Fruit fly (Drosophila melanogaster) whole organism, prepupa: ENCODE data around the gene sqz.

Experiments used
- CG10631 ChIP-seq: fragments of 200-800 bp; sonication (Bioruptor generic); optimal IDR thresholded peaks from 2 replicates; lab custom pipeline; 2016; ENCODE audit warnings: missing biosample characterization, missing genetic modification characterization
- CG11294 ChIP-seq: fragments of 200-800 bp; sonication (Bioruptor generic); IDR thresholded peaks from 2 replicates; pipeline ENCODE4 v1.3.6; 2022; ENCODE audit warnings: missing biosample characterization, missing genetic modification characterization
- CG11902 ChIP-seq: fragments of 200-800 bp; sonication (Bioruptor generic); optimal IDR thresholded peaks from 3 replicates; lab custom pipeline; 2016; ENCODE audit warnings: missing biosample characterization, missing genetic modification characterization
- CG15336 ChIP-seq: fragments of 200-800 bp; sonication (Bioruptor generic); IDR thresholded peaks from 2 replicates; pipeline ENCODE4 v1.3.6; 2022; ENCODE audit warnings: missing biosample characterization, missing genetic modification characterization
- CG1621 ChIP-seq: fragments of 200-800 bp; sonication (Bioruptor generic); optimal IDR thresholded peaks from 3 replicates; lab custom pipeline; 2018; ENCODE audit warnings: missing biosample characterization, mild to moderate bottlenecking, missing genetic modification characterization
- CG16779 ChIP-seq: fragments of 200-800 bp; sonication (Bioruptor generic); optimal IDR thresholded peaks from 3 replicates; lab custom pipeline; 2017; ENCODE audit warnings: missing biosample characterization, mild to moderate bottlenecking, missing genetic modification characterization
- CG3032 ChIP-seq: fragments of 200-800 bp; optimal IDR thresholded peaks from 2 replicates; lab custom pipeline; 2019; ENCODE audit warnings: missing biosample characterization, mild to moderate bottlenecking, missing genetic modification characterization, moderate library complexity
- CG31627 ChIP-seq: fragments of 200-800 bp; sonication (Bioruptor generic); optimal IDR thresholded peaks from 3 replicates; lab custom pipeline; 2016; ENCODE audit warnings: missing biosample characterization, missing genetic modification characterization
- CG32006 ChIP-seq: fragments of 200-800 bp; sonication (Bioruptor generic); optimal IDR thresholded peaks from 3 replicates; lab custom pipeline; 2017; ENCODE audit warnings: missing biosample characterization, mild to moderate bottlenecking, missing genetic modification characterization
- CG34406 ChIP-seq: fragments of 200-800 bp; sonication (Bioruptor generic); optimal IDR thresholded peaks from 3 replicates; lab custom pipeline; 2016; ENCODE audit warnings: missing biosample characterization, missing genetic modification characterization
- CG3919 ChIP-seq: fragments of 200-800 bp; sonication (Bioruptor generic); optimal IDR thresholded peaks from 3 replicates; lab custom pipeline; 2016; ENCODE audit warnings: missing biosample characterization, missing genetic modification characterization
- CG4318 ChIP-seq: fragments of 200-800 bp; sonication (Bioruptor generic); optimal IDR thresholded peaks from 3 replicates; lab custom pipeline; 2017; ENCODE audit warnings: missing biosample characterization, mild to moderate bottlenecking, missing genetic modification characterization
- CG6276 ChIP-seq: fragments of 200-800 bp; sonication (Bioruptor generic); optimal IDR thresholded peaks from 2 replicates; lab custom pipeline; 2017; ENCODE audit warnings: missing biosample characterization, mild to moderate bottlenecking, missing genetic modification characterization
- CG6792 ChIP-seq: fragments of 200-800 bp; sonication (Bioruptor generic); optimal IDR thresholded peaks from 3 replicates; lab custom pipeline; 2016; ENCODE audit warnings: missing biosample characterization, missing genetic modification characterization
- CG6808 ChIP-seq: fragments of 200-800 bp; sonication (Bioruptor generic); optimal IDR thresholded peaks from 3 replicates; lab custom pipeline; 2017; ENCODE audit warnings: missing biosample characterization, missing genetic modification characterization, mild to moderate bottlenecking, moderate library complexity, missing genetic modification reagents
- CG7368 ChIP-seq: fragments of 200-800 bp; sonication (Bioruptor generic); optimal IDR thresholded peaks from 3 replicates; lab custom pipeline; 2016; ENCODE audit warnings: missing biosample characterization, missing genetic modification characterization
- CG8319 ChIP-seq: fragments of 200-800 bp; sonication (Bioruptor generic); optimal IDR thresholded peaks from 3 replicates; lab custom pipeline; 2016; ENCODE audit warnings: missing biosample characterization, missing genetic modification characterization
- CG8632 ChIP-seq: fragments of 200-800 bp; sonication (Bioruptor generic); optimal IDR thresholded peaks from 3 replicates; lab custom pipeline; 2016; ENCODE audit warnings: missing biosample characterization, missing genetic modification characterization
- CG9139 ChIP-seq: fragments of 200-800 bp; sonication (Bioruptor generic); optimal IDR thresholded peaks from 3 replicates; lab custom pipeline; 2017; ENCODE audit warnings: missing biosample characterization, mild to moderate bottlenecking, missing genetic modification characterization
- Eip75B ChIP-seq: fragments of 200-800 bp; sonication (Bioruptor generic); optimal IDR thresholded peaks from 3 replicates; lab custom pipeline; 2016; ENCODE audit warnings: missing biosample characterization, missing genetic modification characterization
- Eip78C ChIP-seq: fragments of 200-800 bp; sonication (Bioruptor generic); peaks from one replicate; lab custom pipeline; 2016; ENCODE audit warnings: missing biosample characterization, missing genetic modification characterization
- Eip93F ChIP-seq: fragments of 200-800 bp; sonication (Bioruptor generic); optimal IDR thresholded peaks from 2 replicates; lab custom pipeline; 2016; ENCODE audit warnings: missing biosample characterization, mild to moderate bottlenecking, missing genetic modification characterization
- Ets96B ChIP-seq: fragments of 200-800 bp; optimal IDR thresholded peaks from 2 replicates; lab custom pipeline; 2019; ENCODE audit warnings: missing biosample characterization, mild to moderate bottlenecking, missing genetic modification characterization, moderate library complexity
- Gug ChIP-seq: fragments of 200-800 bp; sonication (Bioruptor generic); IDR thresholded peaks from 2 replicates; pipeline ENCODE4 v1.3.6; 2022; ENCODE audit warnings: missing biosample characterization, missing genetic modification characterization
- Hr38 ChIP-seq: sonication (Bioruptor generic); optimal IDR thresholded peaks from 2 replicates; lab custom pipeline; 2016; ENCODE audit warnings: missing biosample characterization, missing genetic modification characterization
- Hr39 ChIP-seq: fragments of 200-800 bp; sonication (Bioruptor generic); optimal IDR thresholded peaks from 2 replicates; lab custom pipeline; 2016; ENCODE audit warnings: missing biosample characterization, missing genetic modification characterization
- Hr4 ChIP-seq: fragments of 200-800 bp; sonication (Bioruptor generic); optimal IDR thresholded peaks from 3 replicates; lab custom pipeline; 2016; ENCODE audit warnings: missing biosample characterization, missing genetic modification characterization
- OdsH ChIP-seq: fragments of 200-800 bp; sonication (Bioruptor generic); optimal IDR thresholded peaks from 3 replicates; lab custom pipeline; 2016; ENCODE audit warnings: missing biosample characterization, missing genetic modification characterization
- Smox ChIP-seq: fragments of 200-800 bp; sonication (Bioruptor generic); optimal IDR thresholded peaks from 3 replicates; lab custom pipeline; 2016; ENCODE audit warnings: missing biosample characterization, missing genetic modification characterization
- Sox102F ChIP-seq: fragments of 200-800 bp; sonication (Bioruptor generic); optimal IDR thresholded peaks from 2 replicates; lab custom pipeline; 2016; ENCODE audit warnings: missing biosample characterization, mild to moderate bottlenecking, missing genetic modification characterization
- Sox14 ChIP-seq: fragments of 200-800 bp; sonication (Bioruptor generic); optimal IDR thresholded peaks from 3 replicates; lab custom pipeline; 2016; ENCODE audit warnings: missing biosample characterization, missing genetic modification characterization
- acj6 ChIP-seq: fragments of 200-800 bp; sonication (Bioruptor generic); optimal IDR thresholded peaks from 3 replicates; lab custom pipeline; 2016; ENCODE audit warnings: missing biosample characterization, missing genetic modification characterization
- cyc ChIP-seq: fragments of 200-800 bp; sonication (Bioruptor generic); optimal IDR thresholded peaks from 3 replicates; lab custom pipeline; 2016; ENCODE audit warnings: missing biosample characterization, missing genetic modification characterization
- dac ChIP-seq: fragments of 200-800 bp; sonication (Bioruptor generic); optimal IDR thresholded peaks from 2 replicates; lab custom pipeline; 2017; ENCODE audit warnings: missing biosample characterization, mild to moderate bottlenecking, missing genetic modification characterization
- dsx ChIP-seq: fragments of 200-800 bp; optimal IDR thresholded peaks from 3 replicates; lab custom pipeline; 2019; ENCODE audit warnings: missing biosample characterization, mild to moderate bottlenecking, missing genetic modification characterization, moderate library complexity; ENCODE audit not compliant: poor library complexity, severe bottlenecking
- esn ChIP-seq: fragments of 200-800 bp; sonication (Bioruptor generic); optimal IDR thresholded peaks from 2 replicates; lab custom pipeline; 2016; ENCODE audit warnings: missing biosample characterization, mild to moderate bottlenecking, missing genetic modification characterization, moderate library complexity
- fd59A ChIP-seq: fragments of 200-800 bp; sonication (Bioruptor generic); optimal IDR thresholded peaks from 2 replicates; lab custom pipeline; 2017; ENCODE audit warnings: missing biosample characterization, mild to moderate bottlenecking, missing genetic modification characterization, missing genetic modification reagents
- fd85E ChIP-seq: fragments of 200-800 bp; sonication (Bioruptor generic); optimal IDR thresholded peaks from 3 replicates; lab custom pipeline; 2016; ENCODE audit warnings: missing biosample characterization, missing genetic modification characterization
- fkh ChIP-seq: fragments of 200-800 bp; sonication (Bioruptor generic); optimal IDR thresholded peaks from 3 replicates; lab custom pipeline; 2017; ENCODE audit warnings: missing biosample characterization, mild to moderate bottlenecking, missing genetic modification characterization, moderate library complexity
- net ChIP-seq: fragments of 200-800 bp; sonication (Bioruptor generic); optimal IDR thresholded peaks from 3 replicates; lab custom pipeline; 2016; ENCODE audit warnings: missing biosample characterization, missing genetic modification characterization
- pdm3 ChIP-seq: fragments of 200-800 bp; sonication (Bioruptor generic); optimal IDR thresholded peaks from 3 replicates; lab custom pipeline; 2016; ENCODE audit warnings: missing biosample characterization, missing genetic modification characterization
- salr ChIP-seq, 2 experiments: fragments of 200-800 bp; sonication (Bioruptor generic); optimal IDR thresholded peaks; 3 replicates each; lab custom pipeline; 2016 to 2018; ENCODE audit warnings: missing biosample characterization in 2 of 2, missing genetic modification characterization in 2 of 2, mild to moderate bottlenecking in 1 of 2
- spab ChIP-seq: fragments of 200-800 bp; sonication (Bioruptor generic); optimal IDR thresholded peaks from 2 replicates; lab custom pipeline; 2017; ENCODE audit warnings: missing biosample characterization, mild to moderate bottlenecking, missing genetic modification characterization, missing genetic modification reagents
- ss ChIP-seq, 2 experiments: fragments of 200-800 bp; sonication (Bioruptor generic); optimal IDR thresholded peaks; 2 replicates in 1 of 2; 3 replicates in 1 of 2; lab custom pipeline; 2017 to 2018; ENCODE audit warnings: mild to moderate bottlenecking in 2 of 2, missing biosample characterization in 2 of 2, missing genetic modification characterization in 2 of 2, moderate library complexity in 1 of 2
- svp ChIP-seq: fragments of 200-800 bp; sonication (Bioruptor generic); peaks from one replicate; lab custom pipeline; 2016; ENCODE audit warnings: missing biosample characterization, missing genetic modification characterization
- topi ChIP-seq: fragments of 200-800 bp; sonication (Bioruptor generic); optimal IDR thresholded peaks from 3 replicates; lab custom pipeline; 2016; ENCODE audit warnings: missing biosample characterization, missing genetic modification characterization
- vri ChIP-seq: fragments of 200-800 bp; sonication (Bioruptor generic); optimal IDR thresholded peaks from 3 replicates; lab custom pipeline; 2016; ENCODE audit warnings: missing biosample characterization, mild to moderate bottlenecking, missing genetic modification characterization

The sqz gene

dm6 chr3R:19174512-19174911, 10.5 kb downstream of the sqz start:
- no peak for TF ChIP-seq CG6808
- no peak for TF ChIP-seq Smox (GFP tag; lab: Kevin White, UChicago)
- no peak for TF ChIP-seq topi (GFP tag; lab: Kevin White, UChicago)
- no peak for TF ChIP-seq CG31627
- TF ChIP-seq Sox102F (GFP tag; lab: Kevin White, UChicago), result no peak
- no peak for TF ChIP-seq ss (GFP tag; optimal IDR thresholded peaks at IDR 0.05; lab: Kevin White, UChicago)
- TF ChIP-seq svp (GFP tag; lab: Kevin White, UChicago), result no peak
- TF ChIP-seq esn (GFP tag; lab: Kevin White, UChicago), result no peak
- TF ChIP-seq Eip93F (GFP tag; lab: Kevin White, UChicago), result no peak
- TF ChIP-seq Eip78C (GFP tag; lab: Kevin White, UChicago), result no peak
- TF ChIP-seq fd85E (GFP tag; lab: Kevin White, UChicago), result no peak
- TF ChIP-seq CG16779 (tag; lab: Kevin White, UChicago), result no peak
- TF ChIP-seq CG32006 (GFP tag; lab: Kevin White, UChicago), result no peak
- TF ChIP-seq CG8632 (GFP tag; lab: Kevin White, UChicago), result no peak
- TF ChIP-seq CG11902, result no peak
- no peak for TF ChIP-seq CG3919 (GFP tag; lab: Kevin White, UChicago)
- TF ChIP-seq CG10631, result no peak
- TF ChIP-seq Hr38, result no peak
- no peak for TF ChIP-seq fd59A (GFP tag; lab: Kevin White, UChicago)
- no peak for TF ChIP-seq Sox14

DNA sequence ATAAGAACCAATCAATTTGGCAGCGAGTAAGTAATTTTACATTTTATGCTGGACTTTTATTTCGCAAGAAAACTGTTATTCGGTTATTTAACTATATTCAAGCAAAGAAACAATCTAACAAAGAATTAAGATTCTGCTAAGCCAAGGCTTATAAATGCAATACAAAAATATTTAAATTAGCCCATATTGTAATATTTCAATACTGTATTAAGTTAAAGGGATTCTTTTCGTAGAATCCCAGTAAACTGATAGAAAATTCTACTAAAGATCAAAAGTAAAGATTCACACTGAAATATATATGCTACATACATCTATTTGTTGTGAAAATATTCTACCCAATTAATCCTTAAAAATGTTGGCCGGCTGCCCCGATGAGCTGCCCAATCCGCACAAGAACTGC, 12.7 kb downstream of the sqz start, which contains the start of gene CG14282:
Gene CG14282, plus strand, starts transcription at position 301 of the 400 bp plus-strand sequence.
- TF ChIP-seq dac (no peak), CG15336 (no peak), fkh (GFP tag; lab: Kevin White, UChicago) (no peak), CG9139 (GFP tag; lab: Kevin White, UChicago) (no peak)

DNA sequence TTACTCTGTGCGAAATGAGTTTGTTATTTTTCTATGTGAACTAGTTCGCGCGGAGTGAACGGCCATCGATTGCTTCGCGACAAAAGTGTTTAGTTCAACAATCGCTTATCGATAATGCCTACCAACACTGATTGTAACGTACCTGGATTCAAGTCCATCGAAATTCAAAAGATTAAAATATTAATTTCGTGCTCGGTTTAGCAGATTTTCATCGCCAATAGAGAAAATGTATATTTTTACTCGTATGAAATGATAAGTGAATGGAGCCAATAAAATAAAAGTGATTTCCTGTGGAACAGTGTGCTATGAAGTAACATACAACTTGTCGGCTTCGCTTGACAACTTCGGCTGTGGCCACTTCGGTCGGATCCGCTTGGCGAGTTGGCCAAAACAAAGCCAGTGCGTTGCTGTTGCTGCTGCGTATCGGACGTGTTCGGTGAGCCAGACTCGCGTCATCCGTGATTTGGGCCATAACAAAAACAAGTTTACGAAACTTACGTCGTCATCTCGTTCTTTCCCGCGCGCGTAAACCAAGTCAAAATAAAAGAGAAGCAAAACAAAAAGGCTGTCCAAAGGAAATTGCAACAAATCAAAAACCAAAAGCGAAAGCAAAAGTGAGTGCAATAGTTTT, 16.4 kb downstream of the sqz start, which contains the start of the genes CG5555 and myd:
Gene CG5555, minus strand, starts transcription at position 276 of the 631 bp plus-strand sequence.
Gene myd, plus strand, starts transcription at position 397 of the 631 bp plus-strand sequence.
- TF ChIP-seq Ets96B (tag; lab: Kevin White, UChicago), result peak; percentile 46
- no peak for TF ChIP-seq salr (GFP tag; optimal IDR thresholded peaks at IDR 0.05; lab: Kevin White, UChicago)
- peak; percentile 75 for TF ChIP-seq pdm3 (GFP tag; lab: Kevin White, UChicago)
- no peak for TF ChIP-seq CG6276 (GFP tag; lab: Kevin White, UChicago)
- peak; percentile 62 for TF ChIP-seq Hr39 (GFP tag; lab: Kevin White, UChicago)
- peak; percentile 33 for TF ChIP-seq CG1621 (tag; lab: Kevin White, UChicago)
- TF ChIP-seq Eip75B (GFP tag; lab: Kevin White, UChicago), result peak; percentile 68
- no peak for TF ChIP-seq fd85E (GFP tag; lab: Kevin White, UChicago)
- TF ChIP-seq net, result peak; percentile 34
- TF ChIP-seq CG10631, result no peak
- peak; percentile 9 for TF ChIP-seq fkh (GFP tag; lab: Kevin White, UChicago)
- TF ChIP-seq vri (GFP tag; lab: Kevin White, UChicago), result peak; percentile 97
- no peak; the same call in 1 of the 2 replicates for TF ChIP-seq CG11294 (GFP tag; lab: Robert Waterston, UW)
- TF ChIP-seq Gug, result no peak
- peak; percentile 51 for TF ChIP-seq CG6792 (GFP tag; lab: Kevin White, UChicago)
- peak; percentile 16 for TF ChIP-seq Eip93F (GFP tag; lab: Kevin White, UChicago)
- TF ChIP-seq spab, result no peak
- peak; percentile 48 for TF ChIP-seq CG3032 (tag; lab: Kevin White, UChicago)
- TF ChIP-seq CG7368 (GFP tag; lab: Kevin White, UChicago), result peak; percentile 20
- peak; percentile 70 for TF ChIP-seq OdsH (GFP tag; lab: Kevin White, UChicago)
- TF ChIP-seq Hr4 (GFP tag; lab: Kevin White, UChicago), result peak; percentile 73
- TF ChIP-seq CG6808, result no peak
- TF ChIP-seq CG15336, result peak; percentile 74
- no peak for TF ChIP-seq dac
- peak; percentile 39 for TF ChIP-seq cyc
- TF ChIP-seq CG34406 (GFP tag; lab: Kevin White, UChicago), result peak; percentile 70
- TF ChIP-seq CG4318, result peak; percentile 2
- peak; percentile 53 for TF ChIP-seq acj6
- no peak for TF ChIP-seq CG16779 (tag; lab: Kevin White, UChicago)
- TF ChIP-seq CG8319 (GFP tag; lab: Kevin White, UChicago), result no peak
- peak; percentile 88 for TF ChIP-seq Eip78C (GFP tag; lab: Kevin White, UChicago)
- no peak for TF ChIP-seq CG32006 (GFP tag; lab: Kevin White, UChicago)
- peak; percentile 23 for TF ChIP-seq dsx
- TF ChIP-seq fd59A (GFP tag; lab: Kevin White, UChicago), result peak; percentile 11
